Fruit fly (Drosophila melanogaster) whole organism, embryonic: ENCODE results near the gene CG8861.
A peak's percentile ranks its signal among the peaks of the same experiment; 100 is the strongest.

Source experiments
- CG3281 ChIP-seq: fragments of 200-800 bp; sonication (Bioruptor generic); optimal IDR thresholded peaks from 3 replicates; lab custom pipeline; 2017; ENCODE audit warnings: missing biosample characterization, mild to moderate bottlenecking, missing genetic modification characterization
- HHEX ChIP-seq: fragments of 200-800 bp; sonication (Bioruptor generic); optimal IDR thresholded peaks from 3 replicates; lab custom pipeline; 2017; ENCODE audit warnings: missing biosample characterization, mild to moderate bottlenecking, missing genetic modification characterization, missing genetic modification reagents
- sug ChIP-seq: fragments of 200-800 bp; optimal IDR thresholded peaks from 2 replicates; lab custom pipeline; 2019; ENCODE audit warnings: missing biosample characterization, mild to moderate bottlenecking, missing genetic modification characterization, moderate library complexity
- yki ChIP-seq: fragments of >200 bp; optimal IDR thresholded peaks from 3 replicates; lab custom pipeline; 2018

dm6 chr3R:9260421-9260973, 67.8 kb downstream of the CG8861 start, which contains the start of gene ATP6AP2:
- TF ChIP-seq yki (lab: Kevin White, UChicago) (no peak), HHEX (GFP tag; lab: Kevin White, UChicago) (peak; percentile 45), sug (tag; lab: Kevin White, UChicago) (peak; percentile 80), CG3281 (peak; percentile 60)
